Fruit fly (Drosophila melanogaster) whole organism, adult: Measurements from ENCODE around the gene CG2200.
A peak's percentile ranks its signal among the peaks of the same experiment; 100 is the strongest.

Experiments
- CG11617 ChIP-seq: fragments of 200-800 bp; sonication (Bioruptor generic); optimal IDR thresholded peaks from 2 replicates; lab custom pipeline; 2017; ENCODE audit warnings: mild to moderate bottlenecking, missing biosample characterization, missing genetic modification reagents, missing genetic modification characterization
- CG12768 ChIP-seq: fragments of 200-800 bp; sonication (Bioruptor generic); optimal IDR thresholded peaks from 2 replicates; lab custom pipeline; 2017; ENCODE audit warnings: missing biosample characterization, missing genetic modification characterization, mild to moderate bottlenecking, moderate library complexity, missing genetic modification reagents
- CG14711 ChIP-seq: fragments of 200-800 bp; sonication (Bioruptor generic); optimal IDR thresholded peaks from 2 replicates; lab custom pipeline; 2018; ENCODE audit warnings: missing biosample characterization, mild to moderate bottlenecking, missing genetic modification characterization, moderate library complexity
- CG1620 ChIP-seq: fragments of 200-800 bp; sonication (Bioruptor generic); optimal IDR thresholded peaks from 2 replicates; lab custom pipeline; 2016; ENCODE audit warnings: missing biosample characterization, missing genetic modification characterization
- CG33017 ChIP-seq: fragments of 200-800 bp; sonication (Bioruptor generic); optimal IDR thresholded peaks from 2 replicates; lab custom pipeline; 2018; ENCODE audit warnings: missing biosample characterization, mild to moderate bottlenecking, missing genetic modification characterization, moderate library complexity
- CG5204 ChIP-seq: fragments of 200-800 bp; sonication (Bioruptor generic); optimal IDR thresholded peaks from 2 replicates; lab custom pipeline; 2016; ENCODE audit warnings: missing biosample characterization, missing genetic modification characterization
- CG7045 ChIP-seq: fragments of 200-800 bp; sonication (Bioruptor generic); optimal IDR thresholded peaks from 2 replicates; lab custom pipeline; 2017; ENCODE audit warnings: missing biosample characterization, mild to moderate bottlenecking, missing genetic modification characterization
- CG7101 ChIP-seq: fragments of 200-800 bp; sonication (Bioruptor generic); optimal IDR thresholded peaks from 2 replicates; lab custom pipeline; 2018; ENCODE audit warnings: missing biosample characterization, mild to moderate bottlenecking, missing genetic modification characterization, moderate library complexity
- Clk ChIP-seq: fragments of 200-800 bp; sonication (Bioruptor generic); optimal IDR thresholded peaks from 2 replicates; lab custom pipeline; 2017; ENCODE audit warnings: missing biosample characterization, missing genetic modification characterization
- Crg-1 ChIP-seq: fragments of 200-800 bp; sonication (Bioruptor generic); optimal IDR thresholded peaks from 2 replicates; lab custom pipeline; 2016; ENCODE audit warnings: missing biosample characterization, missing genetic modification characterization
- Hr96 ChIP-seq: fragments of 200-800 bp; sonication (Bioruptor generic); optimal IDR thresholded peaks from 2 replicates; lab custom pipeline; 2016; ENCODE audit warnings: missing biosample characterization, missing genetic modification characterization
- Mnt ChIP-seq: fragments of 200-800 bp; sonication (Bioruptor generic); optimal IDR thresholded peaks from 2 replicates; lab custom pipeline; 2016; ENCODE audit warnings: missing biosample characterization, mild to moderate bottlenecking, missing genetic modification characterization
- bab1 ChIP-seq: fragments of 200-800 bp; sonication (Bioruptor generic); optimal IDR thresholded peaks from 3 replicates; lab custom pipeline; 2019; ENCODE audit warnings: missing biosample characterization, mild to moderate bottlenecking, missing genetic modification characterization, moderate library complexity
- cic ChIP-seq: fragments of 200-800 bp; sonication (Bioruptor generic); optimal IDR thresholded peaks from 2 replicates; lab custom pipeline; 2017; ENCODE audit warnings: missing biosample characterization, mild to moderate bottlenecking, missing genetic modification characterization, moderate library complexity
- cnc ChIP-seq, 2 experiments: fragments of >200 bp; optimal IDR thresholded peaks; 2 replicates each; lab custom pipeline; 2017
- kay ChIP-seq: fragments of 200-800 bp; sonication (Bioruptor generic); peaks from one replicate; lab custom pipeline; 2016; ENCODE audit warnings: missing biosample characterization, missing genetic modification characterization, borderline replicate concordance
- ovo ChIP-seq: fragments of 200-800 bp; sonication (Bioruptor generic); optimal IDR thresholded peaks from 2 replicates; lab custom pipeline; 2016; ENCODE audit warnings: missing biosample characterization, missing genetic modification characterization
- pad ChIP-seq: fragments of 200-800 bp; sonication (Bioruptor generic); optimal IDR thresholded peaks from 3 replicates; lab custom pipeline; 2017; ENCODE audit warnings: missing biosample characterization, missing genetic modification characterization, mild to moderate bottlenecking, moderate library complexity, missing genetic modification reagents
- tj ChIP-seq: fragments of 200-800 bp; sonication (Bioruptor generic); optimal IDR thresholded peaks from 3 replicates; lab custom pipeline; 2017; ENCODE audit warnings: missing biosample characterization, mild to moderate bottlenecking, missing genetic modification characterization, moderate library complexity
- toe ChIP-seq: fragments of 200-800 bp; sonication (Bioruptor generic); optimal IDR thresholded peaks from 2 replicates; lab custom pipeline; 2016; ENCODE audit warnings: missing biosample characterization, missing genetic modification characterization

The CG2200 gene

dm6 chrX:13090656-13091261, 3.3 kb upstream of the CG2200 start, which contains the start of gene lic:
TSS of gene lic (plus strand) at chrX:13091145.
- TF ChIP-seq kay (GFP tag; lab: Kevin White, UChicago): peak; percentile 31
- TF ChIP-seq Crg-1: no peak
- no peak for TF ChIP-seq CG12768 (GFP tag; lab: Kevin White, UChicago)
- peak; percentile 39 for TF ChIP-seq bab1 (GFP tag; lab: Kevin White, UChicago)

DNA sequence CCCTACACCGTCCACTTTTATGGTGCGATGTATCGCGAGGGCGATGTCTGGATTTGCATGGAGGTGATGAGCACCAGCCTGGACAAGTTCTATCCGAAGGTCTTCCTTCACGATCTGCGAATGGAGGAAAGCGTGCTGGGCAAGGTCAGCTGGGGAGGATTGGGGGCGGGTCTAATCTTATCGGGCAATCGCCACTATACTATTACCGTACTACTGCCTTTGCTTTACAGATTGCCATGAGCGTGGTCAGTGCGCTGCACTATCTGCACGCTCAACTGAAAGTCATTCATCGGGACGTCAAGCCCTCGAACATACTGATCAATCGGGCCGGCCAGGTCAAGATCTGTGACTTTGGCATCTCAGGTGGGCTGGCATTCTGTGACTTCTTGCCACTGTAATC, 2.2 kb upstream of the CG2200 start:
- TF ChIP-seq Crg-1: no peak
- TF ChIP-seq cic (GFP tag; lab: Kevin White, UChicago): peak; percentile 96

- TF ChIP-seq CG7101 (peak; percentile 20), CG33017 (tag; lab: Kevin White, UChicago) (peak; percentile 22), CG11617 (GFP tag; lab: Kevin White, UChicago) (no peak), tj (GFP tag; lab: Kevin White, UChicago) (no peak), CG14711 (tag; lab: Kevin White, UChicago) (peak; percentile 16)
These were observed 5.8 kb downstream of the CG2200 start for dm6 chrX:13099919-13100318.

DNA sequence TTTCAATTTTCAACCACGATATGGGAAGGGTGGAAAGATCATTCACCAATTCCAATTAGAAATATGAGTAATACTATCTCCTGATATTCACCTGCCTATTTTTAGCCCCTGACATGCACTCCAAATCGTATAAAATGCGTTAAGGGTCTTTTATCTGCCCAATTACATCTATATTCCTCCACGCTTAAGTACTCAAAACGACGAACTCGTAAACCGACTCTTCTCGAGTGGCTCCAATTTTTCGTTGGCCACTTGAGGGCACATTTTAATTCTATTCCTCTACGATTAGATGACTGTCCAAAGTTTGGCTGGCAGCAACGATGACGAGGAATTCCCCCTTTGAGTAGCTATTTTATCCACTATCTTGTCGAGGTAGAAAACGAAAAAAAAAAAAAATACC, 7.7 kb downstream of the CG2200 start:
- TF ChIP-seq ovo (GFP tag; lab: Kevin White, UChicago) (no peak), CG33017 (tag; lab: Kevin White, UChicago) (no peak), kay (GFP tag; lab: Kevin White, UChicago) (no peak), bab1 (GFP tag; lab: Kevin White, UChicago) (no peak), Hr96 (GFP tag; lab: Kevin White, UChicago) (no peak), cic (GFP tag; lab: Kevin White, UChicago) (no peak), toe (GFP tag; lab: Kevin White, UChicago) (no peak), CG11617 (GFP tag; lab: Kevin White, UChicago) (no peak), Crg-1 (no peak), CG7101 (no peak), CG1620 (no peak)

dm6 chrX:13104571-13104970, 10.5 kb downstream of the CG2200 start:
- TF ChIP-seq CG33017 (tag; lab: Kevin White, UChicago) (no peak), Mnt (peak; percentile 0), CG1620 (no peak), CG5204 (GFP tag; lab: Kevin White, UChicago) (no peak), Clk (GFP tag; lab: Kevin White, UChicago) (no peak)

DNA sequence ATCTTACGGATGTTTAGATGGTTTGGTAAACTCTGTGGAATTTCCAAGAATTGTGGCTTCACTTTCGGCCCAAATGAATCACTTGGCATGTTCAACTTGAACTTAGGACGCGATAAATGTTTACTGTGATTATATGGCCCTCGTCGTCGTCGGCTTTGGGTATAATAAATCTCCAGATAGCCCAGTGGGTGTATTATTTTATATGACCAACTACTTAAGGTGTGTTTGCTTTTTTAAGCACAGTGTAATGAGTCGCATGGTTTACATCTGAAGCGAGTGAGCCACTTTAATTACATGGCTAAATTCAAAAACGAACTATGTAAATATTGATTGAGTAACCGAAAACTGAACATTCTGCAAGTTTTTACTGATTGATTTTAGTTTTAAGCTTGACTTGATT, 11.1 kb downstream of the CG2200 start:
- TF ChIP-seq bab1 (GFP tag; lab: Kevin White, UChicago) (no peak), cnc (optimal IDR thresholded peaks at IDR 0.05; lab: Kevin White, UChicago) (no peak), CG5204 (GFP tag; lab: Kevin White, UChicago) (no peak), pad (peak; percentile 21), CG11617 (GFP tag; lab: Kevin White, UChicago) (no peak), tj (GFP tag; lab: Kevin White, UChicago) (peak; percentile 9), CG12768 (GFP tag; lab: Kevin White, UChicago) (peak; percentile 22), toe (GFP tag; lab: Kevin White, UChicago) (no peak), Mnt (peak; percentile 13), CG1620 (no peak), cic (GFP tag; lab: Kevin White, UChicago) (no peak), Hr96 (GFP tag; lab: Kevin White, UChicago) (no peak), Clk (GFP tag; lab: Kevin White, UChicago) (no peak), ovo (GFP tag; lab: Kevin White, UChicago) (no peak), kay (GFP tag; lab: Kevin White, UChicago) (peak; percentile 65), CG7045 (peak; percentile 47), CG33017 (tag; lab: Kevin White, UChicago) (peak; percentile 19), CG7101 (peak; percentile 60), CG14711 (tag; lab: Kevin White, UChicago) (peak; percentile 31), Crg-1 (no peak)

dm6 chrX:13108144-13108824, 14.2 kb downstream of the CG2200 start, which contains the start of gene Fer3HCH:
TSS of gene Fer3HCH (minus strand) at chrX:13108194.
- TF ChIP-seq CG7101 (peak; percentile 39), Crg-1 (peak; percentile 11), CG14711 (tag; lab: Kevin White, UChicago) (peak; percentile 8), cnc (optimal IDR thresholded peaks at IDR 0.05; lab: Kevin White, UChicago) (no peak), CG11617 (GFP tag; lab: Kevin White, UChicago) (no peak)
